Worm (Caenorhabditis elegans) whole organism, late embryonic: Measurements from ENCODE around the gene ZK1067.3.

Source experiments
- C08G9.2 ChIP-seq: sonication (generic microtip); optimal IDR thresholded peaks from 2 replicates; lab custom pipeline; 2016; ENCODE audit warnings: mild to moderate bottlenecking, missing genetic modification characterization, moderate library complexity, missing compliant biosample characterization
- C38D4.7 ChIP-seq: fragments of 200-800 bp; sonication (Bioruptor generic); optimal IDR thresholded peaks from 2 replicates; lab custom pipeline; 2018; ENCODE audit warnings: mild to moderate bottlenecking, missing genetic modification characterization, moderate library complexity, missing compliant biosample characterization
- F13H6.1 ChIP-seq: sonication (generic microtip); optimal IDR thresholded peaks from 2 replicates; lab custom pipeline; 2016; ENCODE audit warnings: missing genetic modification characterization, missing compliant biosample characterization
- K02D7.2 ChIP-seq: sonication (generic microtip); optimal IDR thresholded peaks from 2 replicates; lab custom pipeline; 2017; ENCODE audit warnings: mild to moderate bottlenecking, missing genetic modification characterization, missing compliant biosample characterization
- K09A11.1 ChIP-seq: sonication (generic microtip); optimal IDR thresholded peaks from 2 replicates; lab custom pipeline; 2017; ENCODE audit warnings: antibody characterized with exemption, mild to moderate bottlenecking, missing genetic modification characterization, missing compliant biosample characterization; ENCODE audit not compliant: insufficient read depth
- T23F11.4 ChIP-seq: fragments of 200-800 bp; sonication (Bioruptor generic); optimal IDR thresholded peaks from 2 replicates; lab custom pipeline; 2018; ENCODE audit warnings: mild to moderate bottlenecking, missing genetic modification characterization, missing compliant biosample characterization
- Y22D7AL.16 ChIP-seq: sonication (generic microtip); optimal IDR thresholded peaks from 2 replicates; lab custom pipeline; 2016; ENCODE audit warnings: missing genetic modification characterization, missing compliant biosample characterization
- ceh-30 ChIP-seq: fragments of 150-350 bp; optimal IDR thresholded peaks from 2 replicates; lab custom pipeline; 2014; ENCODE audit warnings: missing biosample characterization, missing genetic modification characterization
- dve-1 ChIP-seq: sonication (generic microtip); optimal IDR thresholded peaks from 2 replicates; lab custom pipeline; 2017; ENCODE audit warnings: antibody characterized with exemption, mild to moderate bottlenecking, missing genetic modification characterization, missing compliant biosample characterization
- elt-2 ChIP-seq: sonication (generic microtip); optimal IDR thresholded peaks from 2 replicates; lab custom pipeline; 2016; ENCODE audit warnings: missing genetic modification reagents, missing genetic modification characterization, missing compliant biosample characterization
- fax-1 ChIP-seq: sonication (generic microtip); optimal IDR thresholded peaks from 2 replicates; lab custom pipeline; 2016; ENCODE audit warnings: missing genotype, missing genetic modification characterization, missing compliant biosample characterization
- fkh-10 ChIP-seq: fragments of 150-350 bp; optimal IDR thresholded peaks from 2 replicates; lab custom pipeline; 2014; ENCODE audit warnings: missing biosample characterization, missing genetic modification reagents, missing genetic modification characterization
- fkh-6 ChIP-seq: sonication (generic microtip); optimal IDR thresholded peaks from 2 replicates; lab custom pipeline; 2016; ENCODE audit warnings: missing genetic modification characterization, missing compliant biosample characterization
- gmeb-2 ChIP-seq: sonication (generic microtip); optimal IDR thresholded peaks from 2 replicates; lab custom pipeline; 2016; ENCODE audit warnings: missing genetic modification characterization, inconsistent platforms, missing compliant biosample characterization
- hlh-13 ChIP-seq: fragments of 200-800 bp; sonication (Bioruptor generic); optimal IDR thresholded peaks from 2 replicates; lab custom pipeline; 2018; ENCODE audit warnings: mild to moderate bottlenecking, missing genetic modification characterization, missing compliant biosample characterization
- hlh-15 ChIP-seq: sonication (generic microtip); optimal IDR thresholded peaks from 2 replicates; lab custom pipeline; 2016; ENCODE audit warnings: missing genetic modification characterization, missing compliant biosample characterization
- hlh-30 ChIP-seq: sonication (generic microtip); optimal IDR thresholded peaks from 2 replicates; lab custom pipeline; 2017; ENCODE audit warnings: antibody characterized with exemption, missing genetic modification characterization, missing compliant biosample characterization; ENCODE audit not compliant: insufficient read depth
- hlh-8 ChIP-seq: sonication (generic microtip); optimal IDR thresholded peaks from 2 replicates; lab custom pipeline; 2016; ENCODE audit warnings: missing genotype, missing genetic modification characterization, missing compliant biosample characterization
- madf-2 ChIP-seq: sonication (generic microtip); optimal IDR thresholded peaks from 2 replicates; lab custom pipeline; 2017; ENCODE audit warnings: missing genetic modification characterization, missing compliant biosample characterization
- nfya-1 ChIP-seq: sonication (generic microtip); optimal IDR thresholded peaks from 2 replicates; lab custom pipeline; 2017; ENCODE audit warnings: missing genetic modification characterization, mild to moderate bottlenecking, missing compliant biosample characterization, antibody characterized with exemption, moderate library complexity
- nhr-232 ChIP-seq: sonication (generic microtip); optimal IDR thresholded peaks from 2 replicates; lab custom pipeline; 2016; ENCODE audit warnings: missing genetic modification characterization, missing compliant biosample characterization
- npax-4 ChIP-seq: sonication (generic microtip); optimal IDR thresholded peaks from 2 replicates; lab custom pipeline; 2016; ENCODE audit warnings: missing genetic modification characterization, missing compliant biosample characterization
- pros-1 ChIP-seq: fragments of 150-350 bp; optimal IDR thresholded peaks from 2 replicates; lab custom pipeline; 2014; ENCODE audit warnings: missing biosample characterization, missing genetic modification reagents, missing genetic modification characterization
- sdc-2 ChIP-seq: sonication (generic microtip); optimal IDR thresholded peaks from 2 replicates; lab custom pipeline; 2016; ENCODE audit warnings: missing genotype, missing genetic modification characterization, missing compliant biosample characterization
- sox-2 ChIP-seq: fragments of 200-800 bp; sonication (Bioruptor generic); IDR thresholded peaks from 2 replicates; pipeline ENCODE4 v1.3.6; 2022; ENCODE audit warnings: missing genetic modification reagents, missing genetic modification characterization, missing compliant biosample characterization
- sox-4 ChIP-seq: sonication (generic microtip); optimal IDR thresholded peaks from 2 replicates; lab custom pipeline; 2017; ENCODE audit warnings: mild to moderate bottlenecking, missing genetic modification characterization, inconsistent platforms, missing compliant biosample characterization
- tbx-2 ChIP-seq: sonication (generic microtip); optimal IDR thresholded peaks from 2 replicates; lab custom pipeline; 2016; ENCODE audit warnings: missing genetic modification characterization, missing compliant biosample characterization
- tbx-7 ChIP-seq: sonication (generic microtip); optimal IDR thresholded peaks from 2 replicates; lab custom pipeline; 2016; ENCODE audit warnings: missing genotype, missing genetic modification characterization, missing compliant biosample characterization
- unc-3 ChIP-seq, 2 experiments: fragments of 200-800 bp in 1 of 2; sonication (Bioruptor generic) in 1 of 2; sonication (generic microtip) in 1 of 2; conservative IDR thresholded peaks in 1 of 2; optimal IDR thresholded peaks in 1 of 2; 2 replicates each; pipeline versions ENCODE4 v1.3.6 to Lab custom; 2016 to 2022; ENCODE audit warnings: missing compliant biosample characterization in 2 of 2, missing genetic modification characterization in 2 of 2, missing genetic modification reagents in 1 of 2
- unc-42 ChIP-seq: sonication (generic microtip); optimal IDR thresholded peaks from 2 replicates; lab custom pipeline; 2016; ENCODE audit warnings: missing genotype, missing genetic modification characterization, missing compliant biosample characterization
- unc-55 ChIP-seq: sonication (generic microtip); optimal IDR thresholded peaks from 2 replicates; lab custom pipeline; 2017; ENCODE audit warnings: missing biosample characterization, missing genetic modification reagents, missing genetic modification characterization
- zip-5 ChIP-seq: sonication (generic microtip); optimal IDR thresholded peaks from 2 replicates; lab custom pipeline; 2016; ENCODE audit warnings: missing genetic modification characterization, missing compliant biosample characterization

Gene ZK1067.3

ce11 chrII:9265705-9266104 lies 42.6 kb downstream of the ZK1067.3 start:
- TF ChIP-seq gmeb-2 (tag; lab: Kevin White, UChicago): no peak
- TF ChIP-seq unc-42 (tag; lab: Kevin White, UChicago): peak; percentile 58
- no peak for TF ChIP-seq npax-4
- no peak for TF ChIP-seq nhr-232
- TF ChIP-seq C08G9.2 (tag; lab: Kevin White, UChicago): no peak
- TF ChIP-seq K09A11.1 (tag; lab: Kevin White, UChicago): no peak

- TF ChIP-seq hlh-30 (tag; lab: Kevin White, UChicago) (no peak), sox-2 (GFP tag; lab: Robert Waterston, UW) (peak; percentile 64)
These were observed 43.2 kb downstream of the ZK1067.3 start for ce11 chrII:9266252-9266651.

ce11 chrII:9266755-9267154 lies 43.7 kb downstream of the ZK1067.3 start, which contains the start of gene C01G6.2:
C01G6.2 (plus strand) TSS chrII:9267055.
- TF ChIP-seq T23F11.4: no peak
- no peak for TF ChIP-seq sox-4 (tag; lab: Kevin White, UChicago)
- TF ChIP-seq C38D4.7 (GFP tag; lab: Kevin White, UChicago): no peak
- no peak for TF ChIP-seq F13H6.1 (tag; lab: Kevin White, UChicago)
- no peak for TF ChIP-seq hlh-15 (tag; lab: Kevin White, UChicago)
- no peak for TF ChIP-seq unc-55 (GFP tag; lab: Kevin White, UChicago)
- no peak for TF ChIP-seq nhr-232
- no peak for TF ChIP-seq nfya-1 (tag; lab: Kevin White, UChicago)
- no peak for TF ChIP-seq fkh-10
- no peak for TF ChIP-seq hlh-13
- TF ChIP-seq tbx-7: no peak
- TF ChIP-seq unc-3 (GFP tag; conservative IDR thresholded peaks at IDR 0.05; lab: Robert Waterston, UW): no peak
- no peak for TF ChIP-seq unc-3 (tag; optimal IDR thresholded peaks at IDR 0.05; lab: Kevin White, UChicago)
- TF ChIP-seq ceh-30 (tag; lab: Kevin White, UChicago): no peak
- TF ChIP-seq fkh-6 (tag; lab: Kevin White, UChicago): no peak
- no peak for TF ChIP-seq zip-5 (tag; lab: Kevin White, UChicago)
- TF ChIP-seq fax-1 (tag; lab: Kevin White, UChicago): no peak
- no peak for TF ChIP-seq sdc-2 (tag; lab: Kevin White, UChicago)
- TF ChIP-seq hlh-8 (tag; lab: Kevin White, UChicago): no peak

- TF ChIP-seq elt-2 (tag; lab: Kevin White, UChicago): no peak
- peak; percentile 45 for TF ChIP-seq tbx-2 (tag; lab: Kevin White, UChicago)
- TF ChIP-seq zip-5 (tag; lab: Kevin White, UChicago): no peak
- TF ChIP-seq, all 69 proteins: peak for 1
These were observed 45.9 kb downstream of the ZK1067.3 start for ce11 chrII:9268983-9269382.

ce11 chrII:9269588-9269987 lies 46.5 kb downstream of the ZK1067.3 start, which contains the start of gene C01G6.3:
C01G6.3 (plus strand) TSS chrII:9269888.
- TF ChIP-seq npax-4: no peak
- TF ChIP-seq C38D4.7 (GFP tag; lab: Kevin White, UChicago): no peak
- no peak for TF ChIP-seq pros-1
- no peak for TF ChIP-seq elt-2 (tag; lab: Kevin White, UChicago)
- TF ChIP-seq unc-55 (GFP tag; lab: Kevin White, UChicago): no peak
- no peak for TF ChIP-seq Y22D7AL.16 (tag; lab: Kevin White, UChicago)
- no peak for TF ChIP-seq dve-1 (tag; lab: Kevin White, UChicago)
- TF ChIP-seq zip-5 (tag; lab: Kevin White, UChicago): no peak
- TF ChIP-seq tbx-2 (tag; lab: Kevin White, UChicago): no peak
- no peak for TF ChIP-seq madf-2 (tag; lab: Kevin White, UChicago)
- TF ChIP-seq K02D7.2 (tag; lab: Kevin White, UChicago): no peak
